Worm (Caenorhabditis elegans) whole organism, L3 larva: ENCODE results near the gene Y43F8B.11.

Experiments used
- ceh-16 ChIP-seq: sonication (generic microtip); optimal IDR thresholded peaks from 2 replicates; lab custom pipeline; 2017; ENCODE audit warnings: missing biosample characterization, missing genetic modification characterization
- nhr-23 ChIP-seq: fragments of 150-350 bp; optimal IDR thresholded peaks from 2 replicates; lab custom pipeline; 2014; ENCODE audit warnings: missing biosample characterization, missing genetic modification reagents, missing genetic modification characterization
- snpc-4 ChIP-seq: fragments of 150-350 bp; optimal IDR thresholded peaks from 2 replicates; lab custom pipeline; 2014; ENCODE audit warnings: missing biosample characterization, missing genetic modification characterization

DNA sequence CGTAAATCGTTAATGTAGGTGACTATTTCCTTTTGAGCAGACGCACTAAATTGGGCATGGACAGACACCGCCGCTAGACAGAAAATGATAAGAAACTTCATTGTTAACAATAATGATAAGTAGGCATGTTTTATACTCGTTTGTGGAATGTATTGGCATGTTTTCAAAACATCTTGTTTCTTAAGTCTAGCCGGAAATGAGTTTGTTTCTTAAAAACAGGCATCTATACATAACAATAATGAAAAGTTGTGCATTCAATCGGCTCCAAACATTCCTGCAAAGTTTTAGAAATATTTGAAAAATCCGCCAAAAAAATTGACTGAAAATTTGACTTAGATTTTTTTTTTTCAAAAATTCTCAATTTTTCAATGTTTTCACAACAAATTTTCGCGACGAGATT lies 25.1 kb downstream of the Y43F8B.11 start, which contains the start of gene scl-21:
- TF ChIP-seq ceh-16, result no peak
- no peak for TF ChIP-seq snpc-4 (tag; lab: Kevin White, UChicago)
- TF ChIP-seq nhr-23 (tag; lab: Kevin White, UChicago), result no peak
